Fruit fly (Drosophila melanogaster) whole organism: Measurements from ENCODE around the gene Syn.

Experiments
- CG8478 ChIP-seq: fragments of >200 bp; optimal IDR thresholded peaks from 2 replicates; lab custom pipeline; 2018; ENCODE audit warnings: inconsistent platforms
- Dll ChIP-seq: fragments of >200 bp; optimal IDR thresholded peaks from 2 replicates; lab custom pipeline; 2017
- EcR ChIP-seq, 2 experiments: fragments of >200 bp; optimal IDR thresholded peaks; 2 replicates each; lab custom pipeline; 2017; ENCODE audit warnings: missing biosample characterization in 2 of 2, missing genetic modification characterization in 2 of 2, missing genetic modification reagents in 2 of 2
- pan ChIP-seq: fragments of >200 bp; optimal IDR thresholded peaks from 2 replicates; lab custom pipeline; 2017
- psq ChIP-seq: fragments of >200 bp; optimal IDR thresholded peaks from 2 replicates; lab custom pipeline; 2017
- usp ChIP-seq: fragments of >200 bp; optimal IDR thresholded peaks from 2 replicates; lab custom pipeline; 2017; ENCODE audit warnings: missing biosample characterization, missing genetic modification characterization, mixed read lengths

Gene Syn

dm6 chr3R:10265552-10266137, 75.2 kb downstream of the Syn start:
- TF ChIP-seq EcR (GFP tag; optimal IDR thresholded peaks at IDR 0.05; lab: Kevin White, UChicago) = no peak
- TF ChIP-seq pan = no peak
- no peak for TF ChIP-seq psq (lab: Kevin White, UChicago)
- no peak for TF ChIP-seq CG8478 (lab: Kevin White, UChicago)
- TF ChIP-seq usp (GFP tag; lab: Kevin White, UChicago) = no peak
- TF ChIP-seq Dll (lab: Kevin White, UChicago) = no peak

- TF ChIP-seq Dll (lab: Kevin White, UChicago) (no peak), psq (lab: Kevin White, UChicago) (no peak), CG8478 (lab: Kevin White, UChicago) (no peak), usp (GFP tag; lab: Kevin White, UChicago) (no peak), pan (no peak), EcR (GFP tag; optimal IDR thresholded peaks at IDR 0.05; lab: Kevin White, UChicago) (no peak)
Observed at dm6 chr3R:10266624-10267492, 76.4 kb downstream of the Syn start.

DNA sequence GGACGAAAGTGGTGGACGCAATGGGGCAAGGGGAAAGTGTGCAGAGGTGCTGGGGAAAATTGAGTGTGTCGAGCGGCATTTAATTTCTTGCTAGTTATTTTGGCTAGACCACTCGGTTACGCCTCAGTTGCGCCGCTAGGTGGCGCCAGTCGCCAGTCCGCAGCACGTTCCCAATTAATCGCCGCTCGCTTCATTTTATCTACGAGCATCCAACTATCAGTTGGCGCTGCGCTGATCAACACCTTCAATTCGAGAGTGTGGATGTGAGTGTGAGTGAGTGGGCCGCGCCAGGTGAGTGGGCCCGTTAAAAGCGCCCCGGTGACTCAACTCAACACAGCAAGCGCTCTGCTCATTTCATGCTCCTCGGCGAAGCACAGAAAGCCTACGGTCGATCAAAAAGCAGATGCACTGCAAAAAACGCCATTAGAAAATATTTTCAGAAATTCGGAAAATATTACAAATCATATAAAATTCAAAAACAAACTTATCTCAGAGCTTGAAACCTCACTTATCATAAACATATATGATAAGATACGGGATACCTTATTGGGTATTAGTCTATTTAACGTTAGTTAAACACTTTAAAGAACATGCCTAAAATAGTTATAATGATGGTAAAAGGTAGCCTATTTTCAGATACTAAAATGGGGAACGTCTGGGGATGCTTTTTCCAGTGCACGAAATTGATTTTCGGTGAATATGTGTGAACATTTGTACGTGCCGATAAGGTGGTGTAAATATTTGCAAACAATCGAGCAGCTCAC, 77.8 kb downstream of the Syn start:
- TF ChIP-seq CG8478 (lab: Kevin White, UChicago) (no peak), EcR (GFP tag; optimal IDR thresholded peaks at IDR 0.05; lab: Kevin White, UChicago) (no peak), pan (no peak), usp (GFP tag; lab: Kevin White, UChicago) (no peak), psq (lab: Kevin White, UChicago) (no peak), Dll (lab: Kevin White, UChicago) (no peak)

DNA sequence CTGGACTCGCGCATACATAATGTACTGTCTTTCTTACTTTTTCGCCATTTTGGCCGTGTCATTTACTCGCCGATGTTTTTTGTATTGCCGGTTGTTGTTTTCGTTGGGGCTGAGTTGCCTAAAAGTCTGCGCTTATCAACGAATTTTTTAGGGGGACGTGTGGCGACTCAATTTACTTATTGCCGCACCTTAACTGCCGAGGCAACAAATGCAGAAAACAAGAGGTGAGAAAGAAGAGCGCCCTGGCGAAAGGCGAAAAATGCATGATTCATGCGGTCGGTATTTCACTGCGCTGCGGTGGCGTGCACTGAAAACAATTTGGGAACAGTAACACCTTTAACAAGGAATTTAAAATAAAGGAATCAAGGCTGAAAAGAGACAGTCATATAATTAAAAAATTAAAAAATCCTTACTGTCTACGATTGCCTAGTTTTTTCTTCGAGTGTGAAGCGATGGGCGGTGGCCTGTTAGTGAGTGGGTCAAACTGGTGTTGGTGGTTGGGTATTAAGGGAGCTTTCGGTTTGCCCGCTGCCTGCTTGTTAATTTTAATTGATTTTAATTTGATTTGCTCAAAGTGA, 78.5 kb downstream of the Syn start:
- no peak for TF ChIP-seq EcR (GFP tag; optimal IDR thresholded peaks at IDR 0.05; lab: Kevin White, UChicago)
- TF ChIP-seq CG8478 (lab: Kevin White, UChicago) = no peak
- TF ChIP-seq usp (GFP tag; lab: Kevin White, UChicago) = no peak
- TF ChIP-seq pan = no peak
- TF ChIP-seq psq (lab: Kevin White, UChicago) = no peak
- no peak for TF ChIP-seq Dll (lab: Kevin White, UChicago)

dm6 chr3R:10269921-10270431, 79.5 kb downstream of the Syn start:
- TF ChIP-seq Dll (lab: Kevin White, UChicago) = no peak
- TF ChIP-seq usp (GFP tag; lab: Kevin White, UChicago) = no peak
- no peak for TF ChIP-seq psq (lab: Kevin White, UChicago)
- no peak for TF ChIP-seq CG8478 (lab: Kevin White, UChicago)
- no peak for TF ChIP-seq pan
- TF ChIP-seq EcR (GFP tag; optimal IDR thresholded peaks at IDR 0.05; lab: Kevin White, UChicago) = no peak
